Fruit fly (Drosophila melanogaster): ENCODE data around the gene eIF2A.

The eIF2A gene

DNA sequence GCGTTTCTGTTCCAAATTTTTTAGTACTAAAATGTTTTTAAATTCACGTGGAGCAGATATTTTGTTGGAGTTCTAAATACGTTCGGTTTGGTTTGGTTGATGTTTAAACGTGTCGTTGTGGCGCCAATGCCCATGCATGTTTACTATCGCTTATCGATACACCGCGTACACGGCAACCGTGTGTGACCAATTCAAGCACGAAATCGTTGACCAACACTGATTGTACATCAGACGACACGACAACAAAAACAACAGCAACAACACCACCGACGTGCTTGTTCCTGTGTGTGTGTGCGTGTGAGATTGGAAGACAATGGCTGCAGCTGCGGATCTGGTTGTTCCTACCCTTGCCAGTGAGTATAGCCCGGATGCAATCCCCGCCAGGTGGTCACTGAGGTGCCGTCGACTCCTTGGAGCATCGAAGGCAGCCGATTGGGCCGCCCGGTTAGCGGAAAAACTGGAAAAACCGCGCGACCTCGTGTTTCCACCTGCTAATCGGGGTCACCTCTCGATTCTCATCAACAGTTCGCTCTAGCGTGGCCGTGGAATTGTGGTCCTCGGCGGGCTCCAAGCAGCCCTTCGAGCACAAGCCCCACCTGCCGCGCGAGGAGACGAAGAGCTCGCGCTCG lies at the start of gene eIF2A (continued):
- TF ChIP-seq CG1233 (GFP tag; optimal IDR thresholded peaks at IDR 0.05) (no peak), CG13894 (tag; optimal IDR thresholded peaks at IDR 0.05) (peak; percentile 80), TFAM (GFP tag; optimal IDR thresholded peaks at IDR 0.05) (no peak), Poxn (GFP tag; IDR thresholded peaks at IDR 0.05) (no peak), CG3065 (GFP tag; optimal IDR thresholded peaks at IDR 0.05) (peak; percentile 2), Dbx (GFP tag; IDR thresholded peaks at IDR 0.05) (peak; percentile 66; the same call in 2 of the 3 replicates), E2f2 (GFP tag; IDR thresholded peaks at IDR 0.05) (peak; percentile 99), E2f1 (GFP tag; IDR thresholded peaks at IDR 0.05) (peak; percentile 33; the same call in 1 of the 2 replicates), HLH4C (GFP tag; IDR thresholded peaks at IDR 0.05; ENCODE audit: partially characterized antibody) (peak; percentile 71), CG1832 (GFP tag; optimal IDR thresholded peaks at IDR 0.05) (no peak), ranshi (GFP tag; IDR thresholded peaks at IDR 0.05) (0 out of 2 replicates have a peak, but pooled peaks have one; percentile 57), exex (tag; optimal IDR thresholded peaks at IDR 0.05) (no peak), Ets97D (GFP tag; optimal IDR thresholded peaks at IDR 0.05) (peak; percentile 93), CG11695 (GFP tag; IDR thresholded peaks at IDR 0.05) (0 out of 3 replicates have a peak, but pooled peaks have one; percentile 6), wor (GFP tag; IDR thresholded peaks at IDR 0.05) (no peak), CG10959 (GFP tag; IDR thresholded peaks at IDR 0.05) (peak; percentile 21; the same call in 1 of the 2 replicates), onecut (GFP tag; IDR thresholded peaks at IDR 0.05) (no peak; the same call in 1 of the 2 replicates), CG4617 (GFP tag; optimal IDR thresholded peaks at IDR 0.05; ENCODE audit: borderline replicate concordance) (peak; percentile 74), CG12236 (GFP tag; optimal IDR thresholded peaks at IDR 0.05) (no peak), CG10267 (tag; optimal IDR thresholded peaks at IDR 0.05) (peak; percentile 100), CG2678 (tag; optimal IDR thresholded peaks at IDR 0.05) (no peak), abd-A (tag; optimal IDR thresholded peaks at IDR 0.05) (no peak), rib (GFP tag; IDR thresholded peaks at IDR 0.05) (peak; percentile 60; the same call in 1 of the 2 replicates), corto (GFP tag; optimal IDR thresholded peaks at IDR 0.05) (no peak), Dp (GFP tag; optimal IDR thresholded peaks at IDR 0.05) (peak; percentile 99), CG11696 (GFP tag; IDR thresholded peaks at IDR 0.05) (no peak), lola (GFP tag; optimal IDR thresholded peaks at IDR 0.05) (no peak), CG12104 (GFP tag; optimal IDR thresholded peaks at IDR 0.05) (no peak), Meics (GFP tag; optimal IDR thresholded peaks at IDR 0.05) (peak; percentile 36), HLH54F (GFP tag; optimal IDR thresholded peaks at IDR 0.05) (peak; percentile 77), cwo (GFP tag; optimal IDR thresholded peaks at IDR 0.05) (peak; percentile 27), CG8290 (GFP tag; optimal IDR thresholded peaks at IDR 0.05) (peak; percentile 63), CG8290 (tag; optimal IDR thresholded peaks at IDR 0.05) (peak; percentile 59 to 96), en (GFP tag; optimal IDR thresholded peaks at IDR 0.05) (no peak), CG12769 (tag; optimal IDR thresholded peaks at IDR 0.05) (no peak), ash1 (GFP tag; optimal IDR thresholded peaks at IDR 0.05) (no peak), CG15269 (tag; optimal IDR thresholded peaks at IDR 0.05) (peak; percentile 10), CG31224 (GFP tag; IDR thresholded peaks at IDR 0.05) (peak; percentile 49; the same call in 1 of the 2 replicates), fd64A (GFP tag; optimal IDR thresholded peaks at IDR 0.05) (no peak), emc (GFP tag; optimal IDR thresholded peaks at IDR 0.05) (no peak), Jarid2 (GFP tag; optimal IDR thresholded peaks at IDR 0.05) (no peak), CG6683 (GFP tag; optimal IDR thresholded peaks at IDR 0.05) (no peak), gsb-n (tag; optimal IDR thresholded peaks at IDR 0.05) (peak; percentile 99), jumu (GFP tag; optimal IDR thresholded peaks at IDR 0.05) (peak; percentile 66), HmgZ (tag; optimal IDR thresholded peaks at IDR 0.05) (peak; percentile 94), CG33557 (GFP tag; optimal IDR thresholded peaks at IDR 0.05) (peak; percentile 9), dmrt11E (tag; optimal IDR thresholded peaks at IDR 0.05) (peak; percentile 49), CG10321 (GFP tag; IDR thresholded peaks at IDR 0.05) (peak; percentile 59; the same call in 1 of the 2 replicates), Antp (GFP tag; optimal IDR thresholded peaks at IDR 0.05) (peak; percentile 78)
